Fruit fly (Drosophila melanogaster) whole organism, embryonic: ENCODE results near the gene slmo.

Source experiments
- Abd-B ChIP-seq: fragments of 200-800 bp; sonication (Bioruptor generic); optimal IDR thresholded peaks from 2 replicates; lab custom pipeline; 2018; ENCODE audit warnings: missing biosample characterization, mild to moderate bottlenecking, missing genetic modification characterization, moderate library complexity
- Bgb ChIP-seq: fragments of 200-800 bp; sonication (Bioruptor generic); IDR thresholded peaks from 2 replicates; pipeline ENCODE4 v1.3.6; 2022; ENCODE audit warnings: missing biosample characterization, missing genetic modification characterization; ENCODE audit not compliant: partially characterized antibody
- Blimp-1 ChIP-seq: fragments of 200-800 bp; sonication (Bioruptor generic); optimal IDR thresholded peaks from 3 replicates; lab custom pipeline; 2018; ENCODE audit warnings: missing biosample characterization, missing genetic modification characterization, mild to moderate bottlenecking, moderate library complexity, missing genetic modification reagents
- CG10267 ChIP-seq: fragments of 200-800 bp; sonication (Bioruptor generic); optimal IDR thresholded peaks from 2 replicates; lab custom pipeline; 2018; ENCODE audit warnings: missing biosample characterization, mild to moderate bottlenecking, missing genetic modification characterization, moderate library complexity
- CG10274 ChIP-seq: fragments of 200-800 bp; sonication (Bioruptor generic); optimal IDR thresholded peaks from 3 replicates; lab custom pipeline; 2017; ENCODE audit warnings: missing biosample characterization, mild to moderate bottlenecking, missing genetic modification characterization
- CG10321 ChIP-seq: fragments of 200-800 bp; sonication (Bioruptor generic); IDR thresholded peaks from 2 replicates; pipeline ENCODE4 v1.3.6; 2022; ENCODE audit warnings: missing biosample characterization, missing genetic modification characterization
- CG10959 ChIP-seq: fragments of 200-800 bp; sonication (Bioruptor generic); IDR thresholded peaks from 2 replicates; pipeline ENCODE4 v1.3.6; 2022; ENCODE audit warnings: missing biosample characterization, missing genetic modification characterization
- CG11456 ChIP-seq: fragments of 200-800 bp; sonication (Bioruptor generic); IDR thresholded peaks from 3 replicates; pipeline ENCODE4 v1.3.6; 2022; ENCODE audit warnings: missing biosample characterization, missing genetic modification characterization
- CG12104 ChIP-seq: fragments of 200-800 bp; sonication (Bioruptor generic); optimal IDR thresholded peaks from 3 replicates; lab custom pipeline; 2016; ENCODE audit warnings: missing biosample characterization, missing genetic modification characterization
- CG12391 ChIP-seq: fragments of 200-800 bp; sonication (Bioruptor generic); optimal IDR thresholded peaks from 3 replicates; lab custom pipeline; 2018; ENCODE audit warnings: missing biosample characterization, mild to moderate bottlenecking, missing genetic modification characterization, moderate library complexity
- CG15601 ChIP-seq: fragments of 200-800 bp; sonication (Bioruptor generic); optimal IDR thresholded peaks from 3 replicates; lab custom pipeline; 2019; ENCODE audit warnings: missing biosample characterization, mild to moderate bottlenecking, missing genetic modification characterization, moderate library complexity
- CG16815 ChIP-seq: fragments of 200-800 bp; sonication (Bioruptor generic); optimal IDR thresholded peaks from 3 replicates; lab custom pipeline; 2017; ENCODE audit warnings: missing biosample characterization, mild to moderate bottlenecking, missing genetic modification characterization
- CG16863 ChIP-seq: fragments of 200-800 bp; sonication (Bioruptor generic); optimal IDR thresholded peaks from 3 replicates; lab custom pipeline; 2016; ENCODE audit warnings: missing biosample characterization, missing genetic modification characterization
- CG17361 ChIP-seq: fragments of 200-800 bp; sonication (Bioruptor generic); IDR thresholded peaks from 3 replicates; pipeline ENCODE4 v1.3.6; 2022; ENCODE audit warnings: missing biosample characterization, missing genetic modification characterization
- CG17385 ChIP-seq: fragments of 200-800 bp; sonication (Bioruptor generic); optimal IDR thresholded peaks from 3 replicates; lab custom pipeline; 2018; ENCODE audit warnings: missing biosample characterization, mild to moderate bottlenecking, missing genetic modification characterization
- CG4820 ChIP-seq: fragments of 200-800 bp; sonication (Bioruptor generic); optimal IDR thresholded peaks from 3 replicates; lab custom pipeline; 2016; ENCODE audit warnings: missing biosample characterization, missing genetic modification characterization
- CG9727 ChIP-seq: fragments of 200-800 bp; sonication (Bioruptor generic); optimal IDR thresholded peaks from 3 replicates; lab custom pipeline; 2017; ENCODE audit warnings: missing biosample characterization, mild to moderate bottlenecking, missing genetic modification characterization
- CoRest ChIP-seq: fragments of 200-800 bp; sonication (Bioruptor generic); optimal IDR thresholded peaks from 3 replicates; lab custom pipeline; 2018; ENCODE audit warnings: missing biosample characterization, mild to moderate bottlenecking, missing genetic modification characterization, moderate library complexity
- D ChIP-seq, 2 experiments: fragments of 200-800 bp in 1 of 2; fragments of >200 bp in 1 of 2; sonication (Bioruptor generic) in 1 of 2; optimal IDR thresholded peaks; 2 replicates in 1 of 2; 3 replicates in 1 of 2; lab custom pipeline; 2017; ENCODE audit warnings: mild to moderate bottlenecking in 1 of 2, missing biosample characterization in 1 of 2, missing genetic modification characterization in 1 of 2, missing genetic modification reagents in 1 of 2
- HLH3B ChIP-seq: fragments of 200-800 bp; sonication (Bioruptor generic); IDR thresholded peaks from 2 replicates; pipeline ENCODE4 v1.3.6; 2022; ENCODE audit warnings: missing biosample characterization, missing genetic modification characterization
- HLH54F ChIP-seq: fragments of 200-800 bp; sonication (Bioruptor generic); optimal IDR thresholded peaks from 3 replicates; lab custom pipeline; 2016; ENCODE audit warnings: missing biosample characterization, missing genetic modification characterization
- Hr3 ChIP-seq: fragments of 200-800 bp; sonication (Bioruptor generic); optimal IDR thresholded peaks from 3 replicates; lab custom pipeline; 2016; ENCODE audit warnings: missing biosample characterization, missing genetic modification characterization
- Kr ChIP-seq: fragments of 200-800 bp; sonication (Bioruptor generic); optimal IDR thresholded peaks from 2 replicates; lab custom pipeline; 2017; ENCODE audit warnings: missing biosample characterization, mild to moderate bottlenecking, missing genetic modification characterization
- Med ChIP-seq: fragments of 200-800 bp; sonication (Bioruptor generic); peaks from one replicate; lab custom pipeline; 2016; ENCODE audit warnings: missing biosample characterization, missing genetic modification characterization, mild to moderate bottlenecking, inconsistent platforms, moderate library complexity
- Nf-YC ChIP-seq: fragments of 200-800 bp; optimal IDR thresholded peaks from 3 replicates; lab custom pipeline; 2019; ENCODE audit warnings: missing biosample characterization, mild to moderate bottlenecking, missing genetic modification characterization, moderate library complexity
- Rfx ChIP-seq: fragments of 200-800 bp; sonication (Bioruptor generic); IDR thresholded peaks from 2 replicates; pipeline ENCODE4 v1.3.6; 2022; ENCODE audit warnings: missing biosample characterization, missing genetic modification characterization
- Spps ChIP-seq: fragments of 200-800 bp; sonication (Bioruptor generic); optimal IDR thresholded peaks from 2 replicates; lab custom pipeline; 2018; ENCODE audit warnings: missing biosample characterization, mild to moderate bottlenecking, missing genetic modification characterization
- Sry-δ ChIP-seq: fragments of 200-800 bp; sonication (Bioruptor generic); optimal IDR thresholded peaks from 2 replicates; lab custom pipeline; 2016; ENCODE audit warnings: missing biosample characterization, missing genetic modification characterization
- Usf ChIP-seq: fragments of 200-800 bp; sonication (Bioruptor generic); optimal IDR thresholded peaks from 2 replicates; lab custom pipeline; 2017; ENCODE audit warnings: missing genotype, missing biosample characterization, missing genetic modification characterization
- ac ChIP-seq: fragments of 200-800 bp; sonication (Bioruptor generic); optimal IDR thresholded peaks from 3 replicates; lab custom pipeline; 2017; ENCODE audit warnings: missing biosample characterization, mild to moderate bottlenecking, missing genetic modification characterization
- amos ChIP-seq: fragments of 200-800 bp; sonication (Bioruptor generic); IDR thresholded peaks from 2 replicates; pipeline ENCODE4 v1.3.6; 2022; ENCODE audit warnings: missing biosample characterization, missing genetic modification characterization; ENCODE audit not compliant: partially characterized antibody
- bsh ChIP-seq, 2 experiments: fragments of 200-800 bp; sonication (Bioruptor generic); optimal IDR thresholded peaks; 2 replicates each; lab custom pipeline; 2017 to 2018; ENCODE audit warnings: mild to moderate bottlenecking in 2 of 2, missing biosample characterization in 2 of 2, missing genetic modification characterization in 2 of 2, moderate library complexity in 1 of 2
- cg ChIP-seq: fragments of 200-800 bp; sonication (Bioruptor generic); optimal IDR thresholded peaks from 3 replicates; lab custom pipeline; 2019; ENCODE audit warnings: missing biosample characterization, mild to moderate bottlenecking, missing genetic modification characterization, moderate library complexity
- dm ChIP-seq: fragments of 200-800 bp; sonication (Bioruptor generic); optimal IDR thresholded peaks from 3 replicates; lab custom pipeline; 2016; ENCODE audit warnings: missing biosample characterization, missing genetic modification characterization
- ems ChIP-seq: fragments of 200-800 bp; sonication (Bioruptor generic); optimal IDR thresholded peaks from 3 replicates; lab custom pipeline; 2016; ENCODE audit warnings: missing biosample characterization, missing genetic modification characterization
- ewg ChIP-seq: fragments of 200-800 bp; sonication (Bioruptor generic); optimal IDR thresholded peaks from 3 replicates; lab custom pipeline; 2017; ENCODE audit warnings: mild to moderate bottlenecking, missing biosample characterization, missing genetic modification reagents, missing genetic modification characterization
- fd102C ChIP-seq: fragments of 200-800 bp; sonication (Bioruptor generic); optimal IDR thresholded peaks from 2 replicates; lab custom pipeline; 2018; ENCODE audit warnings: missing biosample characterization, mild to moderate bottlenecking, missing genetic modification characterization, moderate library complexity
- fd96Cb ChIP-seq: fragments of 200-800 bp; sonication (Bioruptor generic); optimal IDR thresholded peaks from 2 replicates; lab custom pipeline; 2018; ENCODE audit warnings: missing biosample characterization, mild to moderate bottlenecking, missing genetic modification characterization, moderate library complexity
- gsb-n ChIP-seq: fragments of 200-800 bp; sonication (Bioruptor generic); optimal IDR thresholded peaks from 3 replicates; lab custom pipeline; 2018; ENCODE audit warnings: missing biosample characterization, mild to moderate bottlenecking, missing genetic modification characterization
- gt ChIP-seq: fragments of 200-800 bp; sonication (Bioruptor generic); IDR thresholded peaks from 2 replicates; pipeline ENCODE4 v1.3.6; 2022; ENCODE audit warnings: missing biosample characterization, missing genetic modification characterization
- knrl ChIP-seq: fragments of 200-800 bp; sonication (Bioruptor generic); IDR thresholded peaks from 3 replicates; pipeline ENCODE4 v1.3.6; 2022; ENCODE audit warnings: missing biosample characterization, missing genetic modification characterization; ENCODE audit not compliant: partially characterized antibody
- lilli ChIP-seq: fragments of 200-800 bp; sonication (Bioruptor generic); optimal IDR thresholded peaks from 3 replicates; lab custom pipeline; 2016; ENCODE audit warnings: missing biosample characterization, missing genetic modification characterization
- nmo ChIP-seq: fragments of 200-800 bp; sonication (Bioruptor generic); optimal IDR thresholded peaks from 2 replicates; lab custom pipeline; 2018; ENCODE audit warnings: missing biosample characterization, mild to moderate bottlenecking, missing genetic modification characterization, moderate library complexity
- oc ChIP-seq: fragments of 200-800 bp; sonication (Bioruptor generic); optimal IDR thresholded peaks from 2 replicates; lab custom pipeline; 2018; ENCODE audit warnings: missing biosample characterization, mild to moderate bottlenecking, missing genetic modification characterization, moderate library complexity
- phol ChIP-seq: fragments of 200-800 bp; sonication (Bioruptor generic); optimal IDR thresholded peaks from 3 replicates; lab custom pipeline; 2018; ENCODE audit warnings: missing biosample characterization, mild to moderate bottlenecking, missing genetic modification characterization, moderate library complexity
- pnt ChIP-seq: fragments of 200-800 bp; sonication (Bioruptor generic); optimal IDR thresholded peaks from 3 replicates; lab custom pipeline; 2016; ENCODE audit warnings: missing biosample characterization, missing genetic modification characterization
- ro ChIP-seq: fragments of 200-800 bp; sonication (Bioruptor generic); IDR thresholded peaks from 2 replicates; pipeline ENCODE4 v1.3.6; 2022; ENCODE audit warnings: missing biosample characterization, missing genetic modification characterization
- sens ChIP-seq: fragments of 200-800 bp; sonication (Bioruptor generic); peaks from one replicate; lab custom pipeline; 2016; ENCODE audit warnings: missing biosample characterization, missing genetic modification characterization

slmo gene

DNA sequence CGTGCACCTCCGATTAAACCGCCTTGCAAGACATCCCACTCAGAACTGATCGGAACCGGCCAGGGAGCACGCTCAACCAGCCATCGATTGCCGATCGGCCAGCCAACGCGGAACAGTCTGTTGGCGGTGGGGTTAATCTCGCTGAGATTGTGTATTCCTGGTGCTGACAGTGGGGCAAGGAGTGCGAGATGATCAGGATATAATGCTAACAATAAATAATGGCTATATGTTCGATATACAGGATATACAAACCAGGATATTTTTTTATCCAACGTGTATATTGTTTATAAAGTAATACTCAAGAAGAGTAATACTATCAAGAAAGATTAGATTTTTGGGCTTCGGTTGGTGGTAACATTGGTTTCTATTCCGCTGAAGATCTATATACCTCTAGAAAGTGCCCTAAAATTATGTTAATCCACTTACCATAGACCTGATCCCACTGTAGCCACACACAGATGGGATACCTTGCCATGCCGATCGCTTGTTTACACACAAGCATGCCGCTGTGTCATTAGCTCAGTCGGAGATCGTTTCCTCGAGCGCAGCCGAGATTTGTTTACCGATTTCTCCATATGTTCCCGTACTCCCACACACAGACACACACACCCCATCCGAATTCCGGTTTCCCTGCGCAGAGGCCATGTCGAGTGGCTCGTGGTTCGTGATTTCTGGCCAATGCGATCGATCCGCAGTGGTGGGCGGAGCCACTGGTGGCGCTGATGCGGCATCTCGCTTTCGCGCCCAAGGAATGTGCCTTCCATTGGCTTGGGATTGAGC, 29.0 kb downstream of the slmo start, which contains the start of gene H2.0 (continued):
- TF ChIP-seq CG15601 (tag; lab: Kevin White, UChicago), result peak; percentile 36
- no peak for TF ChIP-seq Abd-B (GFP tag; lab: Kevin White, UChicago)
- peak; percentile 14 for TF ChIP-seq ewg (GFP tag; lab: Kevin White, UChicago)
- TF ChIP-seq amos (GFP tag; lab: Robert Waterston, UW), result no peak
- TF ChIP-seq gt (GFP tag; lab: Robert Waterston, UW), result no peak
- no peak for TF ChIP-seq Blimp-1 (GFP tag; lab: Kevin White, UChicago)
- TF ChIP-seq HLH3B, result no peak
- TF ChIP-seq oc (tag; lab: Kevin White, UChicago), result peak; percentile 6
- TF ChIP-seq CG16863 (GFP tag; lab: Kevin White, UChicago), result peak; percentile 13
- peak; percentile 38 for TF ChIP-seq fd96Cb (tag; lab: Kevin White, UChicago)
- peak; percentile 46 to 47 for TF ChIP-seq bsh (GFP tag; optimal IDR thresholded peaks at IDR 0.05; lab: Kevin White, UChicago)
- 0 out of 2 replicates have a peak, but pooled peaks have one; percentile 10 for TF ChIP-seq Bgb (GFP tag; lab: Robert Waterston, UW)
- peak; percentile 78 for TF ChIP-seq cg
- TF ChIP-seq Sry-δ (GFP tag; lab: Kevin White, UChicago), result no peak
- no peak for TF ChIP-seq D (optimal IDR thresholded peaks at IDR 0.05; lab: Kevin White, UChicago)
- peak; percentile 46 for TF ChIP-seq D (GFP tag; optimal IDR thresholded peaks at IDR 0.05; lab: Kevin White, UChicago)
- no peak for TF ChIP-seq CG10959
- peak; percentile 27 for TF ChIP-seq CG10267 (tag; lab: Kevin White, UChicago)
- TF ChIP-seq CG4820 (GFP tag; lab: Kevin White, UChicago), result peak; percentile 30
- TF ChIP-seq CG10274 (GFP tag; lab: Kevin White, UChicago), result no peak
- TF ChIP-seq Spps, result peak; percentile 13
- TF ChIP-seq CG12104 (GFP tag; lab: Kevin White, UChicago), result no peak
- TF ChIP-seq Usf (GFP tag; lab: Kevin White, UChicago), result no peak
- peak; percentile 52 for TF ChIP-seq phol
- peak; percentile 45 for TF ChIP-seq CG12391 (tag; lab: Kevin White, UChicago)
- peak; percentile 56; the same call in 1 of the 2 replicates for TF ChIP-seq CG10321
- TF ChIP-seq Med (GFP tag; lab: Kevin White, UChicago), result peak; percentile 26
- TF ChIP-seq CG9727 (GFP tag; lab: Kevin White, UChicago), result peak; percentile 62
- TF ChIP-seq dm, result peak; percentile 5
- TF ChIP-seq pnt (GFP tag; lab: Kevin White, UChicago), result peak; percentile 6
- TF ChIP-seq lilli (GFP tag; lab: Kevin White, UChicago), result peak; percentile 22
- TF ChIP-seq ac (GFP tag; lab: Kevin White, UChicago), result peak; percentile 24
- peak; percentile 97 for TF ChIP-seq Nf-YC (tag; lab: Kevin White, UChicago)
- TF ChIP-seq CG17361 (GFP tag; lab: Robert Waterston, UW), result peak; percentile 58; the same call in 2 of the 3 replicates
- TF ChIP-seq ems (GFP tag; lab: Kevin White, UChicago), result no peak
- TF ChIP-seq CG11456, result 0 out of 3 replicates have a peak, but pooled peaks have one; percentile 34
- TF ChIP-seq Rfx (GFP tag; lab: Robert Waterston, UW), result 0 out of 2 replicates have a peak, but pooled peaks have one; percentile 11
- peak; percentile 44 for TF ChIP-seq CG16815 (GFP tag; lab: Kevin White, UChicago)
- TF ChIP-seq knrl (GFP tag; lab: Robert Waterston, UW), result no peak
- TF ChIP-seq gsb-n (tag; lab: Kevin White, UChicago), result peak; percentile 10
- TF ChIP-seq sens, result peak; percentile 81
- peak; percentile 3 for TF ChIP-seq fd102C
- peak; percentile 8 for TF ChIP-seq CG17385
- peak; percentile 59 for TF ChIP-seq nmo
- peak; percentile 8 for TF ChIP-seq Hr3
- TF ChIP-seq HLH54F, result no peak
- peak; percentile 7 for TF ChIP-seq Kr (GFP tag; lab: Kevin White, UChicago)
- TF ChIP-seq CoRest (tag; lab: Kevin White, UChicago), result peak; percentile 38
- no peak for TF ChIP-seq ro (GFP tag; lab: Robert Waterston, UW)
